Worm (Caenorhabditis elegans) whole organism, young adult: ENCODE results near the gene F57G12.2.

Experiments used
- B0261.1 ChIP-seq: sonication (generic microtip); optimal IDR thresholded peaks from 2 replicates; lab custom pipeline; 2016; ENCODE audit warnings: mild to moderate bottlenecking, missing genetic modification characterization, moderate library complexity, missing compliant biosample characterization
- B0336.3 ChIP-seq: fragments of 200-800 bp; sonication (Bioruptor generic); IDR thresholded peaks from 2 replicates; pipeline ENCODE4 v1.3.6; 2022; ENCODE audit warnings: missing genetic modification characterization, missing compliant biosample characterization
- F33H1.4 ChIP-seq: fragments of 200-800 bp; sonication (Bioruptor generic); IDR thresholded peaks from 2 replicates; pipeline ENCODE4 v1.3.6; 2022; ENCODE audit warnings: missing genetic modification reagents, missing genetic modification characterization, missing compliant biosample characterization
- F39B2.1 ChIP-seq: fragments of 200-800 bp; sonication (Bioruptor generic); IDR thresholded peaks from 2 replicates; pipeline ENCODE4 v1.3.6; 2022; ENCODE audit warnings: missing genetic modification reagents, missing genetic modification characterization, missing compliant biosample characterization
- F55B11.4 ChIP-seq: sonication (generic microtip); optimal IDR thresholded peaks from 2 replicates; lab custom pipeline; 2016; ENCODE audit warnings: missing compliant biosample characterization, missing genetic modification characterization, borderline replicate concordance; ENCODE audit not compliant: insufficient read depth
- F57C9.4 ChIP-seq: sonication (generic microtip); optimal IDR thresholded peaks from 2 replicates; lab custom pipeline; 2017; ENCODE audit warnings: mild to moderate bottlenecking, missing genetic modification characterization, missing compliant biosample characterization
- K12H6.12 ChIP-seq: fragments of 200-800 bp; sonication (Bioruptor generic); optimal IDR thresholded peaks from 2 replicates; lab custom pipeline; 2018; ENCODE audit warnings: mild to moderate bottlenecking, missing genetic modification characterization, missing compliant biosample characterization
- Y53G8AR.9 ChIP-seq: fragments of 200-800 bp; sonication (Bioruptor generic); conservative IDR thresholded peaks from 2 replicates; pipeline ENCODE4 v1.3.6; 2022; ENCODE audit warnings: missing genetic modification reagents, missing genetic modification characterization, missing compliant biosample characterization
- Y79H2A.3 ChIP-seq: fragments of 200-800 bp; sonication (Bioruptor generic); conservative IDR thresholded peaks from 2 replicates; pipeline ENCODE4 v1.3.6; 2022; ENCODE audit warnings: missing genetic modification reagents, missing genetic modification characterization, missing compliant biosample characterization
- Y95B8A.8 ChIP-seq: fragments of 200-800 bp; sonication (Bioruptor generic); IDR thresholded peaks from 2 replicates; pipeline ENCODE4 v1.3.6; 2022; ENCODE audit warnings: missing genetic modification reagents, missing genetic modification characterization, missing compliant biosample characterization
- ama-1 ChIP-seq, 3 experiments: fragments of 150-350 bp in 1 of 3; sonication (generic microtip) in 2 of 3; optimal IDR thresholded peaks; 2 replicates each; lab custom pipeline; 2014 to 2018; ENCODE audit warnings: missing biosample characterization in 2 of 3, missing genetic modification characterization in 2 of 3, missing genetic modification reagents in 2 of 3
- aptf-2 ChIP-seq: fragments of 200-800 bp; sonication (Bioruptor generic); conservative IDR thresholded peaks from 2 replicates; pipeline ENCODE4 v1.3.6; 2022; ENCODE audit warnings: missing genetic modification reagents, missing genetic modification characterization, missing compliant biosample characterization
- athp-1 ChIP-seq: sonication (generic microtip); optimal IDR thresholded peaks from 2 replicates; lab custom pipeline; 2017; ENCODE audit warnings: mild to moderate bottlenecking, missing genetic modification characterization, missing compliant biosample characterization
- attf-3 ChIP-seq: fragments of 200-800 bp; sonication (Bioruptor generic); conservative IDR thresholded peaks from 2 replicates; pipeline ENCODE4 v1.3.6; 2022; ENCODE audit warnings: missing genetic modification reagents, missing genetic modification characterization, missing compliant biosample characterization
- ceh-100 ChIP-seq: fragments of 200-800 bp; sonication (Bioruptor generic); IDR thresholded peaks from 2 replicates; pipeline ENCODE4 v1.3.6; 2022; ENCODE audit warnings: missing genetic modification reagents, missing genetic modification characterization, missing compliant biosample characterization
- ceh-40 ChIP-seq: fragments of 200-800 bp; sonication (Bioruptor generic); IDR thresholded peaks from 2 replicates; pipeline ENCODE4 v1.3.6; 2022; ENCODE audit warnings: missing genetic modification characterization, missing compliant biosample characterization
- efl-1 ChIP-seq: fragments of 150-350 bp; optimal IDR thresholded peaks from 2 replicates; lab custom pipeline; 2014; ENCODE audit warnings: missing biosample characterization, missing genetic modification reagents, missing genetic modification characterization
- egl-44 ChIP-seq: fragments of 200-800 bp; sonication (Bioruptor generic); IDR thresholded peaks from 2 replicates; pipeline ENCODE4 v1.3.6; 2022; ENCODE audit warnings: missing genetic modification reagents, missing genetic modification characterization, missing compliant biosample characterization
- ets-4 ChIP-seq: fragments of 200-800 bp; sonication (Bioruptor generic); optimal IDR thresholded peaks from 2 replicates; lab custom pipeline; 2018; ENCODE audit warnings: mild to moderate bottlenecking, missing genetic modification characterization, missing compliant biosample characterization
- him-1 ChIP-seq: sonication (generic microtip); optimal IDR thresholded peaks from 2 replicates; lab custom pipeline; 2016; ENCODE audit warnings: missing genotype, missing genetic modification reagents, missing genetic modification characterization, missing compliant biosample characterization
- hlh-26 ChIP-seq: fragments of 200-800 bp; sonication (Bioruptor generic); conservative IDR thresholded peaks from 2 replicates; pipeline ENCODE4 v1.3.6; 2022; ENCODE audit warnings: missing genetic modification reagents, missing genetic modification characterization, missing compliant biosample characterization
- hrde-1 ChIP-seq: sonication (generic microtip); optimal IDR thresholded peaks from 2 replicates; lab custom pipeline; 2016; ENCODE audit warnings: missing genetic modification characterization, mild to moderate bottlenecking, missing compliant biosample characterization, moderate library complexity, missing genotype, missing genetic modification reagents, borderline replicate concordance
- lir-1 ChIP-seq: fragments of 200-800 bp; sonication (Bioruptor generic); conservative IDR thresholded peaks from 2 replicates; pipeline ENCODE4 v1.3.6; 2022; ENCODE audit warnings: missing genetic modification reagents, missing genetic modification characterization, missing compliant biosample characterization
- madf-10 ChIP-seq: sonication (generic microtip); optimal IDR thresholded peaks from 2 replicates; lab custom pipeline; 2016; ENCODE audit warnings: mild to moderate bottlenecking, missing genetic modification characterization, missing compliant biosample characterization
- madf-3 ChIP-seq: fragments of 200-800 bp; sonication (Bioruptor generic); IDR thresholded peaks from 2 replicates; pipeline ENCODE4 v1.3.6; 2022; ENCODE audit warnings: missing genetic modification reagents, missing genetic modification characterization, missing compliant biosample characterization
- madf-8 ChIP-seq: fragments of 200-800 bp; sonication (Bioruptor generic); conservative IDR thresholded peaks from 2 replicates; pipeline ENCODE4 v1.3.6; 2022; ENCODE audit warnings: missing genetic modification reagents, missing genetic modification characterization, missing compliant biosample characterization
- mel-28 ChIP-seq: sonication (generic microtip); optimal IDR thresholded peaks from 2 replicates; lab custom pipeline; 2016; ENCODE audit warnings: borderline replicate concordance, mild to moderate bottlenecking, missing genetic modification characterization, missing compliant biosample characterization
- nhr-120 ChIP-seq: fragments of 200-800 bp; sonication (Bioruptor generic); IDR thresholded peaks from 2 replicates; pipeline ENCODE4 v1.3.6; 2022; ENCODE audit warnings: missing genetic modification characterization, missing compliant biosample characterization
- nhr-80 ChIP-seq: sonication (generic microtip); optimal IDR thresholded peaks from 2 replicates; lab custom pipeline; 2016; ENCODE audit warnings: missing genetic modification characterization, missing compliant biosample characterization
- sea-2 ChIP-seq: fragments of 200-800 bp; sonication (Bioruptor generic); IDR thresholded peaks from 2 replicates; pipeline ENCODE4 v1.3.6; 2022; ENCODE audit warnings: missing genetic modification characterization, missing compliant biosample characterization
- snpc-3.4 ChIP-seq: sonication (generic microtip); optimal IDR thresholded peaks from 2 replicates; lab custom pipeline; 2017; ENCODE audit warnings: missing genetic modification characterization, mild to moderate bottlenecking, missing compliant biosample characterization, antibody characterized with exemption, moderate library complexity, missing genotype, missing genetic modification reagents
- tbp1 ChIP-seq: fragments of 200-800 bp; sonication (Bioruptor generic); optimal IDR thresholded peaks from 2 replicates; lab custom pipeline; 2018; ENCODE audit warnings: mild to moderate bottlenecking, missing genetic modification characterization, missing compliant biosample characterization
- tbx-9 ChIP-seq: sonication (generic microtip); optimal IDR thresholded peaks from 2 replicates; lab custom pipeline; 2016; ENCODE audit warnings: borderline replicate concordance, missing genetic modification characterization, inconsistent platforms, missing compliant biosample characterization
- unc-62 ChIP-seq: fragments of 150-350 bp; optimal IDR thresholded peaks from 2 replicates; lab custom pipeline; 2014; ENCODE audit warnings: missing biosample characterization, missing genetic modification reagents, missing genetic modification characterization

F57G12.2 gene

DNA sequence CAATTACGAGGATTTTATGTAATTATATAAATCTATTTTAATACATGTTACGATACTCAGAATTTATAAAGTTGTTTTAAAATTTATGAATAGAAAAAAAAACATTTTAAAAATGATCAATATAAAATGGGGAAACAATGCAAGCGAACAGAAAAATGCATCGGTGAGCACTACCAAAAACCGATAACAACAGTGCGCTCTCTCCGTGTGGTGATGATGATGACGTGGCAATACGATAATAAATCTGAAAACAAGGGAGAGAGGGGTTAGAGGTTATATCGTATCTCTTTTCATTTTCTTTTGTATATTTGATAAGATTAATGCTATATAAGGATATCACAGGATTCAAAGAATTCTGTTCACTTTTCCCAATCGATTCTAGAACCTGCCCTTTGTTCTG is 13.9 kb downstream of the F57G12.2 start (continued):
- TF ChIP-seq madf-3 (no peak), hlh-26 (GFP tag; lab: Robert Waterston, UW) (no peak)

DNA sequence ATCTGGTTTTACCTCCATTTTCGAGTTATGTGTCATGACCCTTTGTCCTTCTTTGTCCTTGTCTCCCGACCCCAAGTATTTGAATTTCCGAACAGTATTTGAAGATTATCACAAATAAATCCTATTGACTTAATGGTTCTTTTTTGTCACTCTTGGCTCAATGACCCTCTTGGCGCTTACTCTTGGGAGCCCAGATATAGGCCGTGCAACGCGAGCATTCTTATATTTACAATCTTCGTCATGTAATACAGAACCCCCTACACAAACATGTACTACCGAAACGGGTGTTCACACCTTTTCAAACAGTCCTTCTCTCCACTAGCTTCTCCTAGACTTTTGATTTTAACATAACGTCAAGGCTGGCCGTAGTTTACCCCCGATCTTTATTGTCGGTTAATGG is 16.2 kb downstream of the F57G12.2 start, which contains the start of gene M153.5:
TSS of gene M153.5 (plus strand) at position 301 of the 400 bp plus-strand sequence.
- TF ChIP-seq lir-1 (GFP tag; lab: Robert Waterston, UW) (no peak), F55B11.4 (no peak), F33H1.4 (GFP tag; lab: Robert Waterston, UW) (no peak), ceh-40 (no peak), tbp1 (GFP tag; lab: Kevin White, UChicago) (no peak), nhr-80 (tag; lab: Kevin White, UChicago) (no peak), him-1 (tag; lab: Kevin White, UChicago) (no peak), ama-1 (optimal IDR thresholded peaks at IDR 0.05; lab: Kevin White, UChicago) (no peak), ama-1 (GFP tag; optimal IDR thresholded peaks at IDR 0.05; lab: Kevin White, UChicago) (no peak), F39B2.1 (GFP tag; lab: Robert Waterston, UW) (no peak), unc-62 (GFP tag; lab: Kevin White, UChicago) (no peak), madf-8 (GFP tag; lab: Robert Waterston, UW) (no peak), Y79H2A.3 (GFP tag; lab: Robert Waterston, UW) (no peak), ets-4 (GFP tag; lab: Kevin White, UChicago) (no peak), hrde-1 (tag; lab: Kevin White, UChicago) (no peak), sea-2 (GFP tag; lab: Robert Waterston, UW) (no peak), snpc-3.4 (no peak)

DNA sequence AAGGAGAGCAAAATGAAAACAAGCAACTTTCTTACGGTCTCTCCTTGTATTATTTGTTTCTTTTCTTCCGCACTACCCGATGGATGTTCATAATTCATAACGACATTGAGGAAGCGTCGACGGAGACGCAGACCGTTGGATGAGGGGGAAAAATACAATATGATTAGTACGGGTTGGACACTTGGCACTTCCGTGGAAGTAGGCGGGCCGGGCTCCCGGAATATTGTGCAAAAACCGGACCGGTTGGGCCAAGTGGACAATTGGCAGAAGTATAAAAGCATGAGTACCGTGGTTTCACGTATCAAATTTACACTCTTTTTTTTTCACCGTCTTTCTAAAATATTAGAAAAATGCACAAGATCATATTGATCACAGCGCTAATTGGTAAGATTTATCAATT is 17.3 kb downstream of the F57G12.2 start, which contains the start of gene M153.3:
TSS of gene M153.3 (plus strand) at position 301 of the 400 bp plus-strand sequence.
- TF ChIP-seq efl-1 (GFP tag; lab: Kevin White, UChicago): no peak
- TF ChIP-seq tbx-9 (tag; lab: Kevin White, UChicago): no peak
- no peak for TF ChIP-seq nhr-120 (GFP tag; lab: Robert Waterston, UW)
- TF ChIP-seq madf-10 (tag; lab: Kevin White, UChicago): no peak
- no peak for TF ChIP-seq F57C9.4 (tag; lab: Kevin White, UChicago)
- TF ChIP-seq athp-1 (tag; lab: Kevin White, UChicago): no peak
- TF ChIP-seq ceh-100 (GFP tag; lab: Robert Waterston, UW): no peak
- TF ChIP-seq mel-28 (tag; lab: Kevin White, UChicago): no peak
- TF ChIP-seq egl-44 (GFP tag; lab: Robert Waterston, UW): no peak
- no peak for TF ChIP-seq unc-62 (GFP tag; lab: Kevin White, UChicago)
- TF ChIP-seq Y95B8A.8 (GFP tag; lab: Robert Waterston, UW): no peak
- TF ChIP-seq Y53G8AR.9 (GFP tag; lab: Robert Waterston, UW): no peak
- TF ChIP-seq aptf-2 (GFP tag; lab: Robert Waterston, UW): no peak

DNA sequence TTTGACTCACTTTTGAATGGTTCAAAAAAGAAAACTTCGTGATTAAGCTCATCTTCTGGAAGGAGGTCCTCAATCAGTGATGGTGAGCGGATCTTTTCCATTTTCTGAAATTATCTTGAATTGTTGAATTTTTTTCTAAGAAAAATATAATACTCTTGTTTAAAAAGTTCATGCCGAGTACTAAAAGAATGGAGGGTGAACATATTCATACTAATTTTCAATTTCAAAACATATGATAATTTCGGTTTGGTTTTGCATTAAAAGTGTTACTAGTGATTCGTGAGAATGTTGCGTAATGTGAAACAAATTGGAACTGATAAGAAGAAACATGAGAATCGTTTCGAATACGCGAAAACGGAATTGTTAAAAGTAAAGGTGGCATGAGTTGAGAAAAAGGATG is 18.8 kb downstream of the F57G12.2 start, which contains the start of gene lyst-1:
TSS of gene lyst-1 (minus strand) at position 101 of the 400 bp plus-strand sequence.
- no peak for TF ChIP-seq B0261.1 (tag; lab: Kevin White, UChicago)
- TF ChIP-seq B0336.3 (GFP tag; lab: Robert Waterston, UW): no peak
- no peak for TF ChIP-seq K12H6.12 (tag; lab: Kevin White, UChicago)
- TF ChIP-seq attf-3: no peak
- TF ChIP-seq snpc-3.4: no peak
- TF ChIP-seq, all 124 proteins: peak for 0
